Worm (Caenorhabditis elegans) whole organism, young adult: ENCODE measurements around the gene str-48.

ENCODE experiments used
- B0261.1 ChIP-seq: sonication (generic microtip); optimal IDR thresholded peaks from 2 replicates; lab custom pipeline; 2016; ENCODE audit warnings: mild to moderate bottlenecking, missing genetic modification characterization, moderate library complexity, missing compliant biosample characterization
- B0336.3 ChIP-seq: fragments of 200-800 bp; sonication (Bioruptor generic); IDR thresholded peaks from 2 replicates; pipeline ENCODE4 v1.3.6; 2022; ENCODE audit warnings: missing genetic modification characterization, missing compliant biosample characterization
- F10E7.11 ChIP-seq: sonication (generic microtip); optimal IDR thresholded peaks from 2 replicates; lab custom pipeline; 2017; ENCODE audit warnings: mild to moderate bottlenecking, missing genetic modification characterization, moderate library complexity, missing compliant biosample characterization
- F33H1.4 ChIP-seq: fragments of 200-800 bp; sonication (Bioruptor generic); IDR thresholded peaks from 2 replicates; pipeline ENCODE4 v1.3.6; 2022; ENCODE audit warnings: missing genetic modification reagents, missing genetic modification characterization, missing compliant biosample characterization
- F39B2.1 ChIP-seq: fragments of 200-800 bp; sonication (Bioruptor generic); IDR thresholded peaks from 2 replicates; pipeline ENCODE4 v1.3.6; 2022; ENCODE audit warnings: missing genetic modification reagents, missing genetic modification characterization, missing compliant biosample characterization
- F49E8.2 ChIP-seq: sonication (generic microtip); optimal IDR thresholded peaks from 3 replicates; lab custom pipeline; 2017; ENCODE audit warnings: missing genetic modification characterization, mild to moderate bottlenecking, missing compliant biosample characterization, antibody characterized with exemption, moderate library complexity; ENCODE audit not compliant: insufficient read depth
- F55B11.4 ChIP-seq: sonication (generic microtip); optimal IDR thresholded peaks from 2 replicates; lab custom pipeline; 2016; ENCODE audit warnings: missing compliant biosample characterization, missing genetic modification characterization, borderline replicate concordance; ENCODE audit not compliant: insufficient read depth
- F57C9.4 ChIP-seq: sonication (generic microtip); optimal IDR thresholded peaks from 2 replicates; lab custom pipeline; 2017; ENCODE audit warnings: mild to moderate bottlenecking, missing genetic modification characterization, missing compliant biosample characterization
- T07F8.4 ChIP-seq: sonication (generic microtip); optimal IDR thresholded peaks from 2 replicates; lab custom pipeline; 2016; ENCODE audit warnings: mild to moderate bottlenecking, missing genetic modification characterization, moderate library complexity, missing compliant biosample characterization
- Y53G8AR.9 ChIP-seq: fragments of 200-800 bp; sonication (Bioruptor generic); conservative IDR thresholded peaks from 2 replicates; pipeline ENCODE4 v1.3.6; 2022; ENCODE audit warnings: missing genetic modification reagents, missing genetic modification characterization, missing compliant biosample characterization
- Y95B8A.8 ChIP-seq: fragments of 200-800 bp; sonication (Bioruptor generic); IDR thresholded peaks from 2 replicates; pipeline ENCODE4 v1.3.6; 2022; ENCODE audit warnings: missing genetic modification reagents, missing genetic modification characterization, missing compliant biosample characterization
- akir-1 ChIP-seq: fragments of 200-800 bp; sonication (Bioruptor generic); optimal IDR thresholded peaks from 2 replicates; lab custom pipeline; 2018; ENCODE audit warnings: mild to moderate bottlenecking, missing genetic modification characterization, moderate library complexity, missing compliant biosample characterization
- aptf-3 ChIP-seq: fragments of 200-800 bp; sonication (Bioruptor generic); IDR thresholded peaks from 2 replicates; pipeline ENCODE4 v1.3.6; 2022; ENCODE audit warnings: missing genetic modification characterization, missing compliant biosample characterization
- athp-1 ChIP-seq: sonication (generic microtip); optimal IDR thresholded peaks from 2 replicates; lab custom pipeline; 2017; ENCODE audit warnings: mild to moderate bottlenecking, missing genetic modification characterization, missing compliant biosample characterization
- attf-3 ChIP-seq: fragments of 200-800 bp; sonication (Bioruptor generic); conservative IDR thresholded peaks from 2 replicates; pipeline ENCODE4 v1.3.6; 2022; ENCODE audit warnings: missing genetic modification reagents, missing genetic modification characterization, missing compliant biosample characterization
- bed-1 ChIP-seq: fragments of 200-800 bp; sonication (Bioruptor generic); IDR thresholded peaks from 2 replicates; pipeline ENCODE4 v1.3.6; 2022; ENCODE audit warnings: missing genetic modification reagents, missing genetic modification characterization, missing compliant biosample characterization
- cebp-1 ChIP-seq, 2 experiments: fragments of 200-800 bp in 1 of 2; sonication (Bioruptor generic) in 1 of 2; sonication (generic microtip) in 1 of 2; IDR thresholded peaks in 1 of 2; optimal IDR thresholded peaks in 1 of 2; 2 replicates each; pipeline versions ENCODE4 v1.3.6 to Lab custom; 2017 to 2022; ENCODE audit warnings: missing compliant biosample characterization in 2 of 2, missing genetic modification characterization in 2 of 2, mild to moderate bottlenecking in 1 of 2, missing genetic modification reagents in 1 of 2, moderate library complexity in 1 of 2
- ceh-100 ChIP-seq: fragments of 200-800 bp; sonication (Bioruptor generic); IDR thresholded peaks from 2 replicates; pipeline ENCODE4 v1.3.6; 2022; ENCODE audit warnings: missing genetic modification reagents, missing genetic modification characterization, missing compliant biosample characterization
- ceh-91 ChIP-seq: fragments of 200-800 bp; sonication (Bioruptor generic); IDR thresholded peaks from 2 replicates; pipeline ENCODE4 v1.3.6; 2022; ENCODE audit warnings: missing genetic modification reagents, missing genetic modification characterization, missing compliant biosample characterization
- chd-7 ChIP-seq: sonication (generic microtip); optimal IDR thresholded peaks from 2 replicates; lab custom pipeline; 2016; ENCODE audit warnings: mild to moderate bottlenecking, missing genetic modification characterization, moderate library complexity, missing compliant biosample characterization
- dpl-1 ChIP-seq: fragments of 150-350 bp; optimal IDR thresholded peaks from 2 replicates; lab custom pipeline; 2014; ENCODE audit warnings: missing biosample characterization, missing genetic modification reagents, missing genetic modification characterization
- efl-1 ChIP-seq: fragments of 150-350 bp; optimal IDR thresholded peaks from 2 replicates; lab custom pipeline; 2014; ENCODE audit warnings: missing biosample characterization, missing genetic modification reagents, missing genetic modification characterization
- egl-44 ChIP-seq: fragments of 200-800 bp; sonication (Bioruptor generic); IDR thresholded peaks from 2 replicates; pipeline ENCODE4 v1.3.6; 2022; ENCODE audit warnings: missing genetic modification reagents, missing genetic modification characterization, missing compliant biosample characterization
- hmg-20 ChIP-seq: fragments of 200-800 bp; sonication (Bioruptor generic); IDR thresholded peaks from 2 replicates; pipeline ENCODE4 v1.3.6; 2022; ENCODE audit warnings: missing genetic modification reagents, missing genetic modification characterization, missing compliant biosample characterization
- hsf-1 ChIP-seq: fragments of 200-800 bp; sonication (Bioruptor generic); IDR thresholded peaks from 2 replicates; pipeline ENCODE4 v1.3.6; 2022; ENCODE audit warnings: missing genetic modification reagents, missing genetic modification characterization, missing compliant biosample characterization
- lin-35 ChIP-seq, 3 experiments: fragments of 150-350 bp in 2 of 3; sonication (generic microtip) in 1 of 3; optimal IDR thresholded peaks; 2 replicates each; lab custom pipeline; 2014 to 2018; ENCODE audit warnings: missing biosample characterization in 3 of 3, missing genetic modification characterization in 3 of 3, missing genetic modification reagents in 3 of 3
- lin-54 ChIP-seq: fragments of 200-800 bp; sonication (Bioruptor generic); optimal IDR thresholded peaks from 2 replicates; lab custom pipeline; 2018; ENCODE audit warnings: mild to moderate bottlenecking, missing genetic modification characterization, missing compliant biosample characterization
- lsl-1 ChIP-seq: fragments of 200-800 bp; sonication (Bioruptor generic); optimal IDR thresholded peaks from 2 replicates; lab custom pipeline; 2018; ENCODE audit warnings: mild to moderate bottlenecking, missing genetic modification characterization, moderate library complexity, missing compliant biosample characterization
- madf-6 ChIP-seq: fragments of 200-800 bp; sonication (Bioruptor generic); IDR thresholded peaks from 2 replicates; pipeline ENCODE4 v1.3.6; 2022; ENCODE audit warnings: missing genetic modification reagents, missing genetic modification characterization, missing compliant biosample characterization
- mxl-1 ChIP-seq: sonication (generic microtip); optimal IDR thresholded peaks from 2 replicates; lab custom pipeline; 2016; ENCODE audit warnings: missing genetic modification characterization, missing compliant biosample characterization
- nfya-1 ChIP-seq: sonication (generic microtip); optimal IDR thresholded peaks from 2 replicates; lab custom pipeline; 2017; ENCODE audit warnings: antibody characterized with exemption, missing compliant biosample characterization, missing genetic modification characterization, borderline replicate concordance; ENCODE audit not compliant: insufficient read depth
- nfyb-1 ChIP-seq: fragments of 200-800 bp; sonication (Bioruptor generic); IDR thresholded peaks from 2 replicates; pipeline ENCODE4 v1.3.6; 2022; ENCODE audit warnings: missing genetic modification reagents, missing genetic modification characterization, missing compliant biosample characterization
- nhr-179 ChIP-seq: sonication (generic microtip); optimal IDR thresholded peaks from 2 replicates; lab custom pipeline; 2016; ENCODE audit warnings: mild to moderate bottlenecking, missing genetic modification characterization, missing compliant biosample characterization
- nhr-80 ChIP-seq: sonication (generic microtip); optimal IDR thresholded peaks from 2 replicates; lab custom pipeline; 2016; ENCODE audit warnings: missing genetic modification characterization, missing compliant biosample characterization
- pbrm-1 ChIP-seq: fragments of 200-800 bp; sonication (Bioruptor generic); IDR thresholded peaks from 2 replicates; pipeline ENCODE4 v1.3.6; 2022; ENCODE audit warnings: missing genetic modification reagents, missing genetic modification characterization, missing compliant biosample characterization
- pha-4 ChIP-seq: fragments of 150-350 bp; sonication (generic microtip); optimal IDR thresholded peaks from 2 replicates; lab custom pipeline; 2014; ENCODE audit warnings: missing biosample characterization, missing genetic modification reagents, missing genetic modification characterization
- rpc-1 ChIP-seq, 2 experiments: fragments of 150-350 bp in 1 of 2; sonication (generic microtip) in 1 of 2; optimal IDR thresholded peaks; 2 replicates each; lab custom pipeline; 2014 to 2018; ENCODE audit warnings: missing biosample characterization in 1 of 2, missing genetic modification characterization in 1 of 2, missing genetic modification reagents in 1 of 2, missing genotype in 1 of 2
- snpc-3.4 ChIP-seq: sonication (generic microtip); optimal IDR thresholded peaks from 2 replicates; lab custom pipeline; 2017; ENCODE audit warnings: missing genetic modification characterization, mild to moderate bottlenecking, missing compliant biosample characterization, antibody characterized with exemption, moderate library complexity, missing genotype, missing genetic modification reagents
- snpc-4 ChIP-seq, 5 experiments: fragments of 150-350 bp in 1 of 5; sonication (generic microtip) in 4 of 5; optimal IDR thresholded peaks; 2 replicates each; lab custom pipeline; 2014 to 2018; ENCODE audit warnings: missing genetic modification characterization in 5 of 5, missing biosample characterization in 3 of 5, antibody characterized with exemption in 2 of 5, mild to moderate bottlenecking in 2 of 5, missing compliant biosample characterization in 2 of 5, missing genotype in 2 of 5, moderate library complexity in 2 of 5, missing genetic modification reagents in 1 of 5
- tlf-1 ChIP-seq: fragments of 200-800 bp; sonication (Bioruptor generic); optimal IDR thresholded peaks from 2 replicates; lab custom pipeline; 2018; ENCODE audit warnings: mild to moderate bottlenecking, missing genetic modification characterization, missing compliant biosample characterization
- unc-130 ChIP-seq: sonication (generic microtip); optimal IDR thresholded peaks from 2 replicates; lab custom pipeline; 2016; ENCODE audit warnings: missing genetic modification reagents, missing genetic modification characterization, missing compliant biosample characterization
- xnd-1 ChIP-seq: sonication (generic microtip); optimal IDR thresholded peaks from 2 replicates; lab custom pipeline; 2016; ENCODE audit warnings: missing genotype, missing genetic modification reagents, missing genetic modification characterization, missing compliant biosample characterization
- ztf-18 ChIP-seq: sonication (generic microtip); optimal IDR thresholded peaks from 2 replicates; lab custom pipeline; 2016; ENCODE audit warnings: missing genotype, mild to moderate bottlenecking, missing genetic modification characterization, missing compliant biosample characterization
- ztf-22 ChIP-seq: fragments of 200-800 bp; sonication (Bioruptor generic); optimal IDR thresholded peaks from 2 replicates; lab custom pipeline; 2018; ENCODE audit warnings: mild to moderate bottlenecking, missing genetic modification characterization, moderate library complexity, missing compliant biosample characterization
- ztf-28 ChIP-seq: fragments of 200-800 bp; sonication (Bioruptor generic); IDR thresholded peaks from 2 replicates; pipeline ENCODE4 v1.3.6; 2022; ENCODE audit warnings: missing genetic modification reagents, missing genetic modification characterization, missing compliant biosample characterization
- ztf-3 ChIP-seq: fragments of 200-800 bp; sonication (Bioruptor generic); optimal IDR thresholded peaks from 2 replicates; lab custom pipeline; 2018; ENCODE audit warnings: mild to moderate bottlenecking, missing genetic modification characterization, missing compliant biosample characterization

Gene str-48

ce11 chrIV:7103211-7103679 is 18.6 kb upstream of the str-48 start, which contains the start of the genes rde-8 and ZC477.3 (continued):
- TF ChIP-seq bed-1 (GFP tag; lab: Robert Waterston, UW) (no peak), ztf-22 (GFP tag; lab: Kevin White, UChicago) (no peak), ztf-28 (GFP tag; lab: Robert Waterston, UW) (no peak), madf-6 (peak; percentile 52; the same call in 1 of the 2 replicates), B0336.3 (GFP tag; lab: Robert Waterston, UW) (peak; percentile 54; the same call in 1 of the 2 replicates), F55B11.4 (tag; lab: Kevin White, UChicago) (no peak), ztf-3 (no peak), pbrm-1 (GFP tag; lab: Robert Waterston, UW) (0 out of 2 replicates have a peak, but pooled peaks have one; percentile 36), attf-3 (GFP tag; lab: Robert Waterston, UW) (peak; percentile 60; the same call in 1 of the 2 replicates), tlf-1 (GFP tag; lab: Kevin White, UChicago) (peak; percentile 31), T07F8.4 (tag; lab: Kevin White, UChicago) (no peak), Y53G8AR.9 (GFP tag; lab: Robert Waterston, UW) (0 out of 2 replicates have a peak, but pooled peaks have one; percentile 30), ceh-100 (GFP tag; lab: Robert Waterston, UW) (no peak), aptf-3 (GFP tag; lab: Robert Waterston, UW) (no peak), nhr-179 (tag; lab: Kevin White, UChicago) (no peak), cebp-1 (GFP tag; IDR thresholded peaks at IDR 0.05; lab: Robert Waterston, UW) (no peak), cebp-1 (tag; optimal IDR thresholded peaks at IDR 0.05; lab: Kevin White, UChicago) (no peak), F33H1.4 (peak; percentile 65), hmg-20 (no peak), athp-1 (tag; lab: Kevin White, UChicago) (no peak), snpc-3.4 (tag; lab: Kevin White, UChicago) (peak; percentile 48), hsf-1 (GFP tag; lab: Robert Waterston, UW) (no peak), nfya-1 (no peak), Y95B8A.8 (GFP tag; lab: Robert Waterston, UW) (no peak), B0261.1 (tag; lab: Kevin White, UChicago) (no peak), F39B2.1 (GFP tag; lab: Robert Waterston, UW) (no peak), chd-7 (tag; lab: Kevin White, UChicago) (no peak), efl-1 (GFP tag; lab: Kevin White, UChicago) (peak; percentile 12), F10E7.11 (tag; lab: Kevin White, UChicago) (no peak), snpc-4 (GFP tag; optimal IDR thresholded peaks at IDR 0.05; lab: Kevin White, UChicago) (no peak), snpc-4 (tag; optimal IDR thresholded peaks at IDR 0.05; lab: Kevin White, UChicago) (peak in 3 of 4 experiments; percentile 31 to 79 (median 70)), F57C9.4 (no peak), lsl-1 (GFP tag; lab: Kevin White, UChicago) (peak; percentile 39), nfyb-1 (0 out of 2 replicates have a peak, but pooled peaks have one; percentile 29), mxl-1 (tag; lab: Kevin White, UChicago) (no peak), xnd-1 (tag; lab: Kevin White, UChicago) (peak; percentile 17), nhr-80 (peak; percentile 17), rpc-1 (optimal IDR thresholded peaks at IDR 0.05; lab: Kevin White, UChicago) (no peak), rpc-1 (tag; optimal IDR thresholded peaks at IDR 0.05; lab: Kevin White, UChicago) (no peak), unc-130 (GFP tag; lab: Kevin White, UChicago) (no peak), egl-44 (GFP tag; lab: Robert Waterston, UW) (no peak), akir-1 (no peak), pha-4 (tag; lab: Kevin White, UChicago) (no peak), dpl-1 (GFP tag; lab: Kevin White, UChicago) (peak; percentile 36), ceh-91 (no peak), ztf-18 (tag; lab: Kevin White, UChicago) (peak; percentile 95), F49E8.2 (no peak), lin-54 (GFP tag; lab: Kevin White, UChicago) (peak; percentile 74), lin-35 (GFP tag; optimal IDR thresholded peaks at IDR 0.05; lab: Kevin White, UChicago) (peak in 1 of 3 experiments; percentile 77)
